Fruit fly (Drosophila melanogaster): ENCODE measurements around the gene CG31937.
A peak's percentile ranks its signal among the peaks of the same experiment; 100 is the strongest.

Gene CG31937

dm6 chr2L:1723135-1723936 is 6.4 kb upstream of the CG31937 start (continued):
- TF ChIP-seq croc (GFP tag; conservative IDR thresholded peaks at IDR 0.05) (no peak), dmrt11E (tag; optimal IDR thresholded peaks at IDR 0.05) (no peak), Pdp1 (GFP tag; optimal IDR thresholded peaks at IDR 0.05) (no peak), CG31224 (GFP tag; IDR thresholded peaks at IDR 0.05) (no peak), CG6791 (GFP tag; IDR thresholded peaks at IDR 0.05; ENCODE audit: partially characterized antibody) (no peak), slbo (GFP tag; IDR thresholded peaks at IDR 0.05) (peak; percentile 34; the same call in 1 of the 2 replicates), Dbx (GFP tag; IDR thresholded peaks at IDR 0.05) (0 out of 3 replicates have a peak, but pooled peaks have one; percentile 8), Mrtf (GFP tag; IDR thresholded peaks at IDR 0.05) (no peak), CG14860 (GFP tag; IDR thresholded peaks at IDR 0.05; ENCODE audit: partially characterized antibody) (no peak), CG34422 (GFP tag; IDR thresholded peaks at IDR 0.05) (no peak), da (GFP tag; optimal IDR thresholded peaks at IDR 0.05) (no peak), lmd (GFP tag; IDR thresholded peaks at IDR 0.05) (no peak; the same call in 1 of the 2 replicates), Fer2 (tag; optimal IDR thresholded peaks at IDR 0.05) (no peak), CG15479 (GFP tag; optimal IDR thresholded peaks at IDR 0.05) (no peak), CG11723 (GFP tag; optimal IDR thresholded peaks at IDR 0.05) (no peak), bcd (GFP tag; optimal IDR thresholded peaks at IDR 0.05) (no peak), Dp (GFP tag; optimal IDR thresholded peaks at IDR 0.05) (no peak), bigmax (GFP tag; optimal IDR thresholded peaks at IDR 0.05) (no peak), gcm2 (GFP tag; optimal IDR thresholded peaks at IDR 0.05) (no peak), ap (GFP tag; IDR thresholded peaks at IDR 0.05) (no peak), pum (GFP tag; optimal IDR thresholded peaks at IDR 0.05) (no peak), CG16863 (GFP tag; optimal IDR thresholded peaks at IDR 0.05) (no peak), wdn (GFP tag; IDR thresholded peaks at IDR 0.05) (no peak), CG8478 (optimal IDR thresholded peaks at IDR 0.05) (no peak), CrebB (tag; optimal IDR thresholded peaks at IDR 0.05) (no peak), H15 (GFP tag; IDR thresholded peaks at IDR 0.05) (no peak), aop (GFP tag; IDR thresholded peaks at IDR 0.05) (no peak), CG12744 (GFP tag; optimal IDR thresholded peaks at IDR 0.05) (no peak), HLHmδ (GFP tag; optimal IDR thresholded peaks at IDR 0.05) (peak; percentile 9), CG31441 (GFP tag; IDR thresholded peaks at IDR 0.05) (no peak; the same call in 1 of the 2 replicates), fru (optimal IDR thresholded peaks at IDR 0.05) (no peak), CG5245 (GFP tag; optimal IDR thresholded peaks at IDR 0.05) (no peak), fd96Cb (tag; optimal IDR thresholded peaks at IDR 0.05) (no peak), CG3065 (GFP tag; optimal IDR thresholded peaks at IDR 0.05) (no peak), CG10209 (GFP tag; optimal IDR thresholded peaks at IDR 0.05) (no peak), CG5180 (GFP tag; optimal IDR thresholded peaks at IDR 0.05) (no peak), al (GFP tag; IDR thresholded peaks at IDR 0.05) (no peak), CG15696 (tag; optimal IDR thresholded peaks at IDR 0.05) (no peak), lab (GFP tag; optimal IDR thresholded peaks at IDR 0.05) (peak; percentile 20), HHEX (GFP tag; optimal IDR thresholded peaks at IDR 0.05) (no peak), btn (GFP tag; optimal IDR thresholded peaks at IDR 0.05) (peak; percentile 15), twi (tag; optimal IDR thresholded peaks at IDR 0.05) (peak; percentile 52), p53 (GFP tag; optimal IDR thresholded peaks at IDR 0.05) (no peak), zen (tag; optimal IDR thresholded peaks at IDR 0.05) (peak; percentile 21), CG11093 (GFP tag; IDR thresholded peaks at IDR 0.05) (no peak), fd3F (GFP tag; optimal IDR thresholded peaks at IDR 0.05) (no peak), CG15269 (tag; optimal IDR thresholded peaks at IDR 0.05) (peak; percentile 50), Lpt (GFP tag; optimal IDR thresholded peaks at IDR 0.05) (no peak), CG11247 (GFP tag; IDR thresholded peaks at IDR 0.05) (no peak), scrt (GFP tag; optimal IDR thresholded peaks at IDR 0.05) (no peak)

Measured in whole organism, embryonic.